Fruit fly (Drosophila melanogaster) whole organism, wandering third instar larva: ENCODE measurements around the gene CG5188.

Experiments
- Abd-B ChIP-seq: fragments of >200 bp; optimal IDR thresholded peaks from 2 replicates; lab custom pipeline; 2017; ENCODE audit warnings: missing biosample characterization, missing genetic modification characterization
- GATAd ChIP-seq: sonication (Bioruptor generic); optimal IDR thresholded peaks from 2 replicates; lab custom pipeline; 2016; ENCODE audit warnings: missing biosample characterization, missing genetic modification characterization
- Hr83 ChIP-seq: fragments of 200-300 bp; sonication (Bioruptor generic); optimal IDR thresholded peaks from 2 replicates; lab custom pipeline; 2016; ENCODE audit warnings: missing biosample characterization, mild to moderate bottlenecking, missing genetic modification characterization, moderate library complexity; ENCODE audit not compliant: poor library complexity, severe bottlenecking
- Mio ChIP-seq: sonication (Bioruptor generic); optimal IDR thresholded peaks from 2 replicates; lab custom pipeline; 2016; ENCODE audit warnings: missing biosample characterization, missing genetic modification characterization
- N ChIP-seq: fragments of >200 bp; optimal IDR thresholded peaks from 2 replicates; lab custom pipeline; 2018; ENCODE audit warnings: missing biosample characterization, missing external identifiers, missing genetic modification characterization
- OdsH ChIP-seq: fragments of 200-800 bp; sonication (Bioruptor generic); optimal IDR thresholded peaks from 2 replicates; lab custom pipeline; 2016; ENCODE audit warnings: missing biosample characterization, mild to moderate bottlenecking, missing genetic modification characterization
- h ChIP-seq: fragments of 200-800 bp; sonication (Bioruptor generic); optimal IDR thresholded peaks from 3 replicates; lab custom pipeline; 2016; ENCODE audit warnings: missing biosample characterization, mild to moderate bottlenecking, missing genetic modification characterization
- pan ChIP-seq: fragments of >200 bp; optimal IDR thresholded peaks from 2 replicates; lab custom pipeline; 2017
- sv ChIP-seq: fragments of 200-800 bp; sonication (Bioruptor generic); optimal IDR thresholded peaks from 3 replicates; lab custom pipeline; 2016; ENCODE audit warnings: missing biosample characterization, missing genetic modification characterization
- usp ChIP-seq: fragments of >200 bp; optimal IDR thresholded peaks from 2 replicates; lab custom pipeline; 2017; ENCODE audit warnings: missing biosample characterization, missing genetic modification characterization

DNA sequence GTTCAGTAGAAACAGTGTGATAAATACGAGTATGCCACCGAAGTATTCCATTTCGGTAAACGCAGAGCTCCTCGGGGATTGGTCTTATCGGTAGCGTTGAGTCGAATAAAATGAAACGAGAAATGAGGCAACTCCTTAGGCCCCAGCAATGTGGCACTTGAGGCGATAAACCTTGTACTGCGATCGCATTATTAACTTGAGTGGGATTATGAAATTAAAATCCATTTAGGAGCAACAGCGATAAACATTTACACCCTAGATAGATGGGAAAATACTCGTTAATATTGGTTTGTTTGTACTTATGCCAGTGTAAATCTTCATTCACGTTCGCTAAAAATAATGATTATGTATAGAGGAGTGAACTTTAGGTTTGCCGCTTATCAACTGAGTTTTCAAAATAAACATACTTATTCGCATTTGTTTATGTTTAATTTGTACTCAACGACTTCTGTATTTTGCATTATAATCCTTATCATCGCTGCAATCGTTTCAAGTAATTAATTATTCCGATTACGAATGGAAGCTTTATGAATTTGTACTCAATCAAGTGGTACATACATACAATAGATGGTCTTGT lies 27.4 kb downstream of the CG5188 start:
- TF ChIP-seq pan (lab: Kevin White, UChicago) (no peak), N (no peak), Abd-B (no peak), usp (GFP tag; lab: Kevin White, UChicago) (no peak), sv (no peak), OdsH (GFP tag; lab: Kevin White, UChicago) (no peak), Mio (GFP tag; lab: Kevin White, UChicago) (no peak), GATAd (no peak), Hr83 (GFP tag; lab: Kevin White, UChicago) (no peak), h (no peak)
